Fruit fly (Drosophila melanogaster) whole organism, embryonic: Measurements from ENCODE around the gene CG12947.

ENCODE experiments used
- Ada2b ChIP-seq: fragments of 200-800 bp; sonication (Bioruptor generic); IDR thresholded peaks from 2 replicates; pipeline ENCODE4 v1.3.6; 2022; ENCODE audit warnings: missing biosample characterization, missing genetic modification characterization
- B-H1 ChIP-seq: fragments of 200-800 bp; sonication (Bioruptor generic); IDR thresholded peaks from 3 replicates; pipeline ENCODE4 v1.3.6; 2022; ENCODE audit warnings: missing biosample characterization, missing genetic modification characterization
- Bdp1 ChIP-seq: fragments of 200-800 bp; sonication (Bioruptor generic); optimal IDR thresholded peaks from 3 replicates; lab custom pipeline; 2016; ENCODE audit warnings: missing biosample characterization, missing genetic modification characterization
- CG10147 ChIP-seq: fragments of 200-800 bp; sonication (Bioruptor generic); optimal IDR thresholded peaks from 2 replicates; lab custom pipeline; 2019; ENCODE audit warnings: missing biosample characterization, mild to moderate bottlenecking, missing genetic modification characterization, moderate library complexity
- CG10274 ChIP-seq: fragments of 200-800 bp; sonication (Bioruptor generic); optimal IDR thresholded peaks from 3 replicates; lab custom pipeline; 2017; ENCODE audit warnings: missing biosample characterization, mild to moderate bottlenecking, missing genetic modification characterization
- CG10654 ChIP-seq: fragments of 200-800 bp; sonication (Bioruptor generic); optimal IDR thresholded peaks from 2 replicates; lab custom pipeline; 2016; ENCODE audit warnings: missing biosample characterization, missing genetic modification characterization
- CG11560 ChIP-seq: fragments of 200-800 bp; sonication (Bioruptor generic); IDR thresholded peaks from 3 replicates; pipeline ENCODE4 v1.3.6; 2022; ENCODE audit warnings: missing biosample characterization, missing genetic modification characterization
- CG12155 ChIP-seq: fragments of 200-800 bp; sonication (Bioruptor generic); optimal IDR thresholded peaks from 3 replicates; lab custom pipeline; 2016; ENCODE audit warnings: missing biosample characterization, missing genetic modification characterization
- CG13775 ChIP-seq: fragments of 200-800 bp; sonication (Bioruptor generic); optimal IDR thresholded peaks from 3 replicates; lab custom pipeline; 2017; ENCODE audit warnings: missing biosample characterization, mild to moderate bottlenecking, missing genetic modification characterization
- CG15479 ChIP-seq: fragments of 200-800 bp; sonication (Bioruptor generic); optimal IDR thresholded peaks from 3 replicates; lab custom pipeline; 2019; ENCODE audit warnings: missing biosample characterization, mild to moderate bottlenecking, missing genetic modification characterization, moderate library complexity
- CG16863 ChIP-seq: fragments of 200-800 bp; sonication (Bioruptor generic); optimal IDR thresholded peaks from 3 replicates; lab custom pipeline; 2016; ENCODE audit warnings: missing biosample characterization, missing genetic modification characterization
- CG17328 ChIP-seq: fragments of 200-800 bp; sonication (Bioruptor generic); IDR thresholded peaks from 2 replicates; pipeline ENCODE4 v1.3.6; 2022; ENCODE audit warnings: missing biosample characterization, missing genetic modification characterization
- CG17612 ChIP-seq: fragments of 200-800 bp; sonication (Bioruptor generic); IDR thresholded peaks from 2 replicates; pipeline ENCODE4 v1.3.6; 2022; ENCODE audit warnings: missing biosample characterization, missing genetic modification characterization
- CG18619 ChIP-seq: fragments of 200-800 bp; sonication (Bioruptor generic); optimal IDR thresholded peaks from 3 replicates; lab custom pipeline; 2017; ENCODE audit warnings: missing biosample characterization, mild to moderate bottlenecking, missing genetic modification characterization
- CG2129 ChIP-seq: fragments of 200-800 bp; sonication (Bioruptor generic); IDR thresholded peaks from 2 replicates; pipeline ENCODE4 v1.3.6; 2022; ENCODE audit warnings: missing biosample characterization, missing genetic modification characterization; ENCODE audit not compliant: partially characterized antibody
- CG30431 ChIP-seq: fragments of 200-800 bp; sonication (Bioruptor generic); optimal IDR thresholded peaks from 2 replicates; lab custom pipeline; 2017; ENCODE audit warnings: missing biosample characterization, missing genetic modification characterization
- CG31365 ChIP-seq: fragments of 200-800 bp; sonication (Bioruptor generic); optimal IDR thresholded peaks from 2 replicates; lab custom pipeline; 2018; ENCODE audit warnings: missing biosample characterization, mild to moderate bottlenecking, missing genetic modification characterization
- CG33557 ChIP-seq: fragments of 200-800 bp; sonication (Bioruptor generic); optimal IDR thresholded peaks from 2 replicates; lab custom pipeline; 2019; ENCODE audit warnings: missing biosample characterization, mild to moderate bottlenecking, missing genetic modification characterization, moderate library complexity
- CG34422 ChIP-seq: fragments of 200-800 bp; sonication (Bioruptor generic); IDR thresholded peaks from 3 replicates; pipeline ENCODE4 v1.3.6; 2022; ENCODE audit warnings: missing biosample characterization, missing genetic modification characterization
- CG3838 ChIP-seq: fragments of 200-800 bp; sonication (Bioruptor generic); optimal IDR thresholded peaks from 3 replicates; lab custom pipeline; 2016; ENCODE audit warnings: missing biosample characterization, missing genetic modification characterization
- CG6272 ChIP-seq: fragments of 200-800 bp; sonication (Bioruptor generic); IDR thresholded peaks from 2 replicates; pipeline ENCODE4 v1.3.6; 2022; ENCODE audit warnings: missing biosample characterization, missing genetic modification characterization
- CG7963 ChIP-seq: fragments of 200-800 bp; sonication (Bioruptor generic); IDR thresholded peaks from 3 replicates; pipeline ENCODE4 v1.3.6; 2022; ENCODE audit warnings: missing biosample characterization, missing genetic modification characterization; ENCODE audit not compliant: partially characterized antibody
- CG8089 ChIP-seq: fragments of 200-800 bp; sonication (Bioruptor generic); optimal IDR thresholded peaks from 3 replicates; lab custom pipeline; 2016; ENCODE audit warnings: missing biosample characterization, missing genetic modification characterization
- CG8290 ChIP-seq, 3 experiments: fragments of 200-800 bp; sonication (Bioruptor generic); optimal IDR thresholded peaks; 2 replicates each; lab custom pipeline; 2016 to 2019; ENCODE audit warnings: missing biosample characterization in 3 of 3, missing genetic modification characterization in 3 of 3, mild to moderate bottlenecking in 2 of 3, moderate library complexity in 1 of 3
- CG8388 ChIP-seq: fragments of 200-800 bp; sonication (Bioruptor generic); optimal IDR thresholded peaks from 2 replicates; lab custom pipeline; 2019; ENCODE audit warnings: missing biosample characterization, mild to moderate bottlenecking, missing genetic modification characterization, moderate library complexity
- CG9215 ChIP-seq: fragments of 200-800 bp; sonication (Bioruptor generic); IDR thresholded peaks from 2 replicates; pipeline ENCODE4 v1.3.6; 2022; ENCODE audit warnings: missing biosample characterization, missing genetic modification characterization
- CTCF ChIP-seq: fragments of 200-800 bp; sonication (Bioruptor generic); optimal IDR thresholded peaks from 2 replicates; lab custom pipeline; 2017; ENCODE audit warnings: missing biosample characterization, mild to moderate bottlenecking, missing genetic modification characterization, moderate library complexity
- Kr ChIP-seq: fragments of 200-800 bp; sonication (Bioruptor generic); optimal IDR thresholded peaks from 2 replicates; lab custom pipeline; 2017; ENCODE audit warnings: missing biosample characterization, mild to moderate bottlenecking, missing genetic modification characterization
- Lhr ChIP-seq: fragments of 200-800 bp; sonication (Bioruptor generic); optimal IDR thresholded peaks from 3 replicates; lab custom pipeline; 2017; ENCODE audit warnings: mild to moderate bottlenecking, missing biosample characterization, missing genetic modification reagents, missing genetic modification characterization
- Lim3 ChIP-seq: fragments of 200-800 bp; sonication (Bioruptor generic); IDR thresholded peaks from 2 replicates; pipeline ENCODE4 v1.3.6; 2022; ENCODE audit warnings: missing biosample characterization, missing genetic modification characterization
- MBD-R2 ChIP-seq: fragments of 200-800 bp; sonication (Bioruptor generic); IDR thresholded peaks from 2 replicates; pipeline ENCODE4 v1.3.6; 2022; ENCODE audit warnings: missing biosample characterization, missing genetic modification characterization
- Neu2 ChIP-seq: fragments of 200-800 bp; sonication (Bioruptor generic); optimal IDR thresholded peaks from 3 replicates; lab custom pipeline; 2016; ENCODE audit warnings: missing biosample characterization, missing genetic modification characterization, borderline replicate concordance
- Poxn ChIP-seq: fragments of 200-800 bp; sonication (Bioruptor generic); IDR thresholded peaks from 2 replicates; pipeline ENCODE4 v1.3.6; 2022; ENCODE audit warnings: missing biosample characterization, missing genetic modification characterization
- Sin3A ChIP-seq: fragments of >200 bp; optimal IDR thresholded peaks from 2 replicates; lab custom pipeline; 2018
- TFAM ChIP-seq: fragments of 200-800 bp; sonication (Bioruptor generic); optimal IDR thresholded peaks from 2 replicates; lab custom pipeline; 2017; ENCODE audit warnings: missing biosample characterization, missing genetic modification characterization, inconsistent platforms
- Usf ChIP-seq: fragments of 200-800 bp; sonication (Bioruptor generic); optimal IDR thresholded peaks from 2 replicates; lab custom pipeline; 2017; ENCODE audit warnings: missing genotype, missing biosample characterization, missing genetic modification characterization
- al ChIP-seq: fragments of 200-800 bp; sonication (Bioruptor generic); IDR thresholded peaks from 2 replicates; pipeline ENCODE4 v1.3.6; 2022; ENCODE audit warnings: missing biosample characterization, missing genetic modification characterization
- aop ChIP-seq: fragments of 200-800 bp; sonication (Bioruptor generic); IDR thresholded peaks from 2 replicates; pipeline ENCODE4 v1.3.6; 2022; ENCODE audit warnings: missing biosample characterization, missing genetic modification characterization
- ara ChIP-seq: fragments of 200-800 bp; sonication (Bioruptor generic); IDR thresholded peaks from 2 replicates; pipeline ENCODE4 v1.3.6; 2022; ENCODE audit warnings: missing biosample characterization, missing genetic modification characterization
- ato ChIP-seq: fragments of 200-800 bp; sonication (Bioruptor generic); IDR thresholded peaks from 2 replicates; pipeline ENCODE4 v1.3.6; 2022; ENCODE audit warnings: missing biosample characterization, missing genetic modification characterization; ENCODE audit not compliant: partially characterized antibody
- bowl ChIP-seq: fragments of 200-800 bp; sonication (Bioruptor generic); IDR thresholded peaks from 2 replicates; pipeline ENCODE4 v1.3.6; 2022; ENCODE audit warnings: missing biosample characterization, missing genetic modification characterization
- crc ChIP-seq: fragments of 200-800 bp; sonication (Bioruptor generic); optimal IDR thresholded peaks from 2 replicates; lab custom pipeline; 2016; ENCODE audit warnings: missing biosample characterization, missing genetic modification characterization
- fd96Cb ChIP-seq: fragments of 200-800 bp; sonication (Bioruptor generic); optimal IDR thresholded peaks from 2 replicates; lab custom pipeline; 2018; ENCODE audit warnings: missing biosample characterization, mild to moderate bottlenecking, missing genetic modification characterization, moderate library complexity
- fru ChIP-seq: fragments of >200 bp; optimal IDR thresholded peaks from 2 replicates; lab custom pipeline; 2017
- ham ChIP-seq: fragments of 200-800 bp; sonication (Bioruptor generic); IDR thresholded peaks from 2 replicates; pipeline ENCODE4 v1.3.6; 2022; ENCODE audit warnings: missing biosample characterization, missing genetic modification characterization
- hth ChIP-seq: fragments of >200 bp; optimal IDR thresholded peaks from 2 replicates; lab custom pipeline; 2017; ENCODE audit warnings: inconsistent platforms
- ken ChIP-seq: fragments of 200-800 bp; sonication (Bioruptor generic); IDR thresholded peaks from 3 replicates; pipeline ENCODE4 v1.3.6; 2022; ENCODE audit warnings: missing biosample characterization, missing genetic modification characterization
- row ChIP-seq: fragments of 200-800 bp; sonication (Bioruptor generic); IDR thresholded peaks from 3 replicates; pipeline ENCODE4 v1.3.6; 2022; ENCODE audit warnings: missing biosample characterization, missing genetic modification characterization
- run ChIP-seq: fragments of 200-800 bp; sonication (Bioruptor generic); optimal IDR thresholded peaks from 3 replicates; lab custom pipeline; 2018; ENCODE audit warnings: missing biosample characterization, mild to moderate bottlenecking, missing genetic modification characterization
- sc ChIP-seq, 3 experiments: fragments of >200 bp in 2 of 3; fragments of 200-800 bp in 1 of 3; sonication (Bioruptor generic) in 1 of 3; optimal IDR thresholded peaks; 2 replicates in 2 of 3; 3 replicates in 1 of 3; lab custom pipeline; 2017; ENCODE audit warnings: mild to moderate bottlenecking in 1 of 3, missing biosample characterization in 1 of 3, missing genetic modification characterization in 1 of 3, missing genetic modification reagents in 1 of 3
- seq ChIP-seq: fragments of 200-800 bp; sonication (Bioruptor generic); IDR thresholded peaks from 2 replicates; pipeline ENCODE4 v1.3.6; 2022; ENCODE audit warnings: missing biosample characterization, missing genetic modification characterization
- slbo ChIP-seq: fragments of 200-800 bp; sonication (Bioruptor generic); IDR thresholded peaks from 2 replicates; pipeline ENCODE4 v1.3.6; 2022; ENCODE audit warnings: missing biosample characterization, missing genetic modification characterization

CG12947 gene

dm6 chr3R:9771519-9771972 lies 8.3 kb upstream of the CG12947 start, which contains the start of gene CG9471 (continued):
- TF ChIP-seq row (GFP tag; lab: Robert Waterston, UW) (peak; percentile 98), hth (lab: Kevin White, UChicago) (no peak), CG31365 (peak; percentile 47), Neu2 (GFP tag; lab: Kevin White, UChicago) (peak; percentile 65), MBD-R2 (GFP tag; lab: Robert Waterston, UW) (peak; percentile 79), CG30431 (peak; percentile 72), CG13775 (GFP tag; lab: Kevin White, UChicago) (peak; percentile 91), CG2129 (no peak), Ada2b (GFP tag; lab: Robert Waterston, UW) (peak; percentile 93), CG33557 (GFP tag; lab: Kevin White, UChicago) (peak; percentile 82), CG11560 (tag; lab: Robert Waterston, UW) (peak; percentile 66; the same call in 2 of the 3 replicates), Lim3 (peak; percentile 65; the same call in 1 of the 2 replicates), seq (peak; percentile 92), crc (GFP tag; lab: Kevin White, UChicago) (peak; percentile 85), Poxn (GFP tag; lab: Robert Waterston, UW) (peak; percentile 73), slbo (GFP tag; lab: Robert Waterston, UW) (peak; percentile 96), Sin3A (no peak), Bdp1 (GFP tag; lab: Kevin White, UChicago) (peak; percentile 78), bowl (GFP tag; lab: Robert Waterston, UW) (peak; percentile 85), CG16863 (GFP tag; lab: Kevin White, UChicago) (peak; percentile 86), al (peak; percentile 87), CG9215 (GFP tag; lab: Robert Waterston, UW) (peak; percentile 87), CG12155 (peak; percentile 93), fru (lab: Kevin White, UChicago) (no peak), ato (GFP tag; lab: Robert Waterston, UW) (no peak), TFAM (GFP tag; lab: Kevin White, UChicago) (peak; percentile 38), CG15479 (GFP tag; lab: Kevin White, UChicago) (no peak), CG8089 (GFP tag; lab: Kevin White, UChicago) (peak; percentile 77), aop (GFP tag; lab: Robert Waterston, UW) (peak; percentile 80), CG34422 (GFP tag; lab: Robert Waterston, UW) (peak; percentile 93), Kr (GFP tag; lab: Kevin White, UChicago) (no peak), Lhr (GFP tag; lab: Kevin White, UChicago) (peak; percentile 34), ara (GFP tag; lab: Robert Waterston, UW) (peak; percentile 91), CG6272 (GFP tag; lab: Robert Waterston, UW) (peak; percentile 87), CG8290 (GFP tag; optimal IDR thresholded peaks at IDR 0.05; lab: Kevin White, UChicago) (peak; percentile 81), CG8290 (tag; optimal IDR thresholded peaks at IDR 0.05; lab: Kevin White, UChicago) (peak in 1 of 2 experiments; percentile 79), ken (GFP tag; lab: Robert Waterston, UW) (peak; percentile 77), sc (optimal IDR thresholded peaks at IDR 0.05; lab: Kevin White, UChicago) (no peak), sc (GFP tag; optimal IDR thresholded peaks at IDR 0.05; lab: Kevin White, UChicago) (peak; percentile 78), ham (peak; percentile 71; the same call in 1 of the 2 replicates), B-H1 (GFP tag; lab: Robert Waterston, UW) (peak; percentile 90), CG3838 (GFP tag; lab: Kevin White, UChicago) (peak; percentile 56), CG18619 (GFP tag; lab: Kevin White, UChicago) (peak; percentile 84), CG7963 (GFP tag; lab: Robert Waterston, UW) (no peak), fd96Cb (tag; lab: Kevin White, UChicago) (peak; percentile 92), CG10147 (GFP tag; lab: Kevin White, UChicago) (peak; percentile 82), CG17328 (peak; percentile 91), Usf (peak; percentile 73), CG10274 (GFP tag; lab: Kevin White, UChicago) (peak; percentile 64), CTCF (peak; percentile 26), run (tag; lab: Kevin White, UChicago) (peak; percentile 75), CG10654 (GFP tag; lab: Kevin White, UChicago) (peak; percentile 89), CG17612 (GFP tag; lab: Robert Waterston, UW) (peak; percentile 78), CG8388 (peak; percentile 97)
